Fruit fly (Drosophila melanogaster): ENCODE results near the gene spd-2.

The spd-2 gene

DNA sequence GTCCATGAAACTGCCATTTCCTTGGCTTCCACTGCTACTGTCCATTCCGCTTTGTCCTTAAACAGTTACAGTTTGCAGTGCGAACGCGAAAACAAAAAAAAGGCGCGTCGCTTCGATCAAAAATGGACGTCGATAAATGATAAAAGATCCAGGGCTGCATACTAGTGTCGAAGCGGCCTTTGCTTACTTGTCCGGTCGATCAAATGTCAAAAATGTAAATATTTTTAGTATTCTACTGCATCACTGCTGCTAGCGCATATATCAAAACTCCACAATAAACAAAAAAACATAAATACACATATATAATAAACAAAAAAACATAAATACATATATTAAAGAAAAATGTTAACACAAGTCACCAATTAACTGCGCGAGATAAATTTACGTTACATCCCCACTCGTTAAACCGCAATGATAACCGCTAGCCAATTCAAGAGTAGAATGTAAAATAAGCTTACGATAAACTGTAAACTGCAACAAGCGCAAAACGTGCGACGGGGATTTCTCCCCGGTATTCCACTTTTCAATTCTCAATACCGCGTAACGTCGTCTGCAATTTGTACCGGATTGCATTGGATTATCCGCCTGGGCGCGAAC lies at the start of gene spd-2, which contains the start of gene Apl:
spd-2 (minus strand) TSS at position 93 of the 597 bp plus-strand sequence.
Apl (plus strand) TSS at position 260 of the 597 bp plus-strand sequence.
- TF ChIP-seq CG32121 (GFP tag; IDR thresholded peaks at IDR 0.05) (no peak), EcR (GFP tag; optimal IDR thresholded peaks at IDR 0.05) (no peak)

DNA sequence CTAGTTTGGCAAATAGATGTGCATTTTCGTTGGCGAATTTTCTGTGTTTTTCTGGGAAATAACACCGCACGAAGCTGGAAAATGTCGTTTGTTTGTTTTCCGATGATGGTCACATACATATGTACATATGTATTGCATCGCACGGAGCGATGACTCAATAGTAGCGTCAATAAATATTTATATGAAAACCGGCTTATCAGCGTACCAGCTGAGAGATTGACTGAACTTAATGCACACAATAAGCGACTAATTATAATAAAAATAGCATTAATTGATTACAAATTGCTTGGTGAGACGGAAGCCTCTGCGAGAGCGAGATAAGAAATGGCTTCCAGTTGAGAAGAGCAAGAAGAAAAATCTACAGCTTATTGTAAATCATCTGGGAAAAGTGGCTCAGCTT lies 49.7 kb upstream of the spd-2 start:
- TF ChIP-seq EcR (GFP tag; optimal IDR thresholded peaks at IDR 0.05) (peak; percentile 22), CG32121 (GFP tag; IDR thresholded peaks at IDR 0.05) (no peak), CG9948 (tag; optimal IDR thresholded peaks at IDR 0.05) (no peak), gl (tag; optimal IDR thresholded peaks at IDR 0.05) (no peak), CG12605 (GFP tag; IDR thresholded peaks at IDR 0.05) (no peak)

DNA sequence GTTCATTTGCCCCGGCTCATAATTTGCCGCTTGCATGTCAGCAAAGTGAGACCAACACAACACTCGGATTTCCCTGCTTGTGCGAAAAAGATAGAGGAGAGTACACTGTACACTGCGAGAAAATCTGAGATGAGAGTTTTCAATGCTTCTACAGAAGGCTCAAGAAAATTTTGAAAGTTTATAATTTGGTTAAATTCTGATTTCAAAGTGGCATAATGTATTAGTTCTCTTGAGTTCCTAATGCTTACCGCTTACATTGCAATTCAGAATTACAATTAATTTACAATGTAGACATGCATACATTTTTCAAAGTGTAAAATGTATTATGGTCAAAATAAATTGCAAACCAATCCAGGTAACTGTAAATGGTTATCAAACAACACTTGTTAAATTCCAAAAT lies 48.1 kb upstream of the spd-2 start:
- no peak for TF ChIP-seq Pif1B (GFP tag; optimal IDR thresholded peaks at IDR 0.05)
- peak; percentile 75 for TF ChIP-seq CG9948 (tag; optimal IDR thresholded peaks at IDR 0.05)
- no peak for TF ChIP-seq CG12605 (GFP tag; IDR thresholded peaks at IDR 0.05)
- TF ChIP-seq fd96Ca (GFP tag; IDR thresholded peaks at IDR 0.05), result peak; percentile 43; the same call in 1 of the 3 replicates
- peak; percentile 78 for TF ChIP-seq CG8301 (tag; optimal IDR thresholded peaks at IDR 0.05)
- TF ChIP-seq Ets98B (GFP tag; IDR thresholded peaks at IDR 0.05), result peak; percentile 33; the same call in 1 of the 2 replicates
- TF ChIP-seq CG15710 (tag; optimal IDR thresholded peaks at IDR 0.05), result no peak
- TF ChIP-seq CG4496 (GFP tag; IDR thresholded peaks at IDR 0.05), result peak; percentile 68; the same call in 2 of the 3 replicates
- TF ChIP-seq Snoo (tag; optimal IDR thresholded peaks at IDR 0.05), result no peak
- TF ChIP-seq CG17806 (tag; optimal IDR thresholded peaks at IDR 0.05), result peak; percentile 22
- no peak for TF ChIP-seq EcR (GFP tag; optimal IDR thresholded peaks at IDR 0.05)
- TF ChIP-seq D1 (tag; optimal IDR thresholded peaks at IDR 0.05), result peak; percentile 24
- TF ChIP-seq CG8159 (tag; optimal IDR thresholded peaks at IDR 0.05), result peak; percentile 62
- no peak for TF ChIP-seq CG34367 (tag; optimal IDR thresholded peaks at IDR 0.05)
- no peak for TF ChIP-seq rn (GFP tag; IDR thresholded peaks at IDR 0.05)
- no peak for TF ChIP-seq CG10348 (GFP tag; IDR thresholded peaks at IDR 0.05)
- TF ChIP-seq CG14655 (GFP tag; optimal IDR thresholded peaks at IDR 0.05), result peak; percentile 71
- TF ChIP-seq gl (tag; optimal IDR thresholded peaks at IDR 0.05), result no peak
- peak; percentile 58 for TF ChIP-seq Pif1A (GFP tag; optimal IDR thresholded peaks at IDR 0.05)
- peak; percentile 64; the same call in 1 of the 2 replicates for TF ChIP-seq CG32121 (GFP tag; IDR thresholded peaks at IDR 0.05)
- TF ChIP-seq CG13204 (GFP tag; optimal IDR thresholded peaks at IDR 0.05), result no peak

DNA sequence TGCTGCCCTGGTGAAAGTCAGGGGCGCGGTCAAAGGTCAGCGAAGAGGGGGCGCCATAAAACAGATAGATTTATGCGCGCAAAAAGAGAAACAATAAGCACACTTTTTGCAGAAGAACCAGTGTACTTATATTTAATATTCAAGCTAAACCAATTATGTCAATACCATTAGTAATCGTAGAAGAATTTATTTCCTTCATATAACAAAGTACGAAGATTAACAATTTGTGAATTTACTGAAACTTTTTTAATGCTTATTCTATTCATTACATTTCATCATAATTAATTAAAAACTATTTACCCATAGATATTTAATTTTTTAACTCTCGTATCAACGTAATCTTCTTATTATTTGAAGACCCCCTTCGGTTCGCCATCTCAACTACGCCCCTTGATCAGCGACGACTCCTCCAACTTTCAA lies 47.3 kb upstream of the spd-2 start:
- peak; percentile 89 for TF ChIP-seq CG14655 (GFP tag; optimal IDR thresholded peaks at IDR 0.05)
- no peak for TF ChIP-seq EcR (GFP tag; optimal IDR thresholded peaks at IDR 0.05)
- no peak for TF ChIP-seq rn (GFP tag; IDR thresholded peaks at IDR 0.05)
- peak; percentile 74 for TF ChIP-seq Snoo (tag; optimal IDR thresholded peaks at IDR 0.05)
- peak; percentile 64 for TF ChIP-seq CG34367 (tag; optimal IDR thresholded peaks at IDR 0.05)
- peak; percentile 35; the same call in 1 of the 2 replicates for TF ChIP-seq CG32121 (GFP tag; IDR thresholded peaks at IDR 0.05)
- no peak for TF ChIP-seq CG4496 (GFP tag; IDR thresholded peaks at IDR 0.05)
- TF ChIP-seq Pif1A (GFP tag; optimal IDR thresholded peaks at IDR 0.05), result peak; percentile 81
- no peak for TF ChIP-seq Ets98B (GFP tag; IDR thresholded peaks at IDR 0.05)
- TF ChIP-seq CG9948 (tag; optimal IDR thresholded peaks at IDR 0.05), result peak; percentile 83
- TF ChIP-seq CG12605 (GFP tag; IDR thresholded peaks at IDR 0.05), result no peak
- no peak; the same call in 2 of the 3 replicates for TF ChIP-seq fd96Ca (GFP tag; IDR thresholded peaks at IDR 0.05)
- TF ChIP-seq D1 (tag; optimal IDR thresholded peaks at IDR 0.05), result peak; percentile 68
- TF ChIP-seq CG17806 (tag; optimal IDR thresholded peaks at IDR 0.05), result peak; percentile 57
- peak; percentile 6 for TF ChIP-seq gl (tag; optimal IDR thresholded peaks at IDR 0.05)
- peak; percentile 74 for TF ChIP-seq CG8301 (tag; optimal IDR thresholded peaks at IDR 0.05)
- TF ChIP-seq Pif1B (GFP tag; optimal IDR thresholded peaks at IDR 0.05), result peak; percentile 63
- no peak for TF ChIP-seq CG10348 (GFP tag; IDR thresholded peaks at IDR 0.05)
- TF ChIP-seq CG15710 (tag; optimal IDR thresholded peaks at IDR 0.05), result peak; percentile 77
- peak; percentile 85 for TF ChIP-seq CG8159 (tag; optimal IDR thresholded peaks at IDR 0.05)
- peak; percentile 46 for TF ChIP-seq CG13204 (GFP tag; optimal IDR thresholded peaks at IDR 0.05)

DNA sequence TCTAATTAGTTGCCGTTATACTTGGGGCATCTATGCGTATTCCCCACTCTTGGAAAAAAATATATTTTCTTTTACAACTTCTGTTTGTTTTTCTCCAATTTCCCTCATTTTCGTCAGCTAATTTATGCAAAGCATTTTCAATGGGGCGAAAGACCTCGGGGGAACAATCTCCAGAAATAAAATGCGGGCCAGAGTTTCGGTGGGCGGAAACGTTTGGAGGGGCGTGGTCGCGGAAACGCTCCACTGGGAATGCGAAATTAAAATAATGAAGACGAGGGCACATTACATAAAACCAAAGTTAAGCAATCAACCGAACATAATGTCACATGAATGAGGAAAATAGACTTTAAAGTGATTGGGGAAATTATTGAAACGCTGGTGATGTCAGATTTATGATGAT lies 46.3 kb upstream of the spd-2 start:
- TF ChIP-seq CG4496 (GFP tag; IDR thresholded peaks at IDR 0.05) (no peak), CG8159 (tag; optimal IDR thresholded peaks at IDR 0.05) (no peak), Pif1A (GFP tag; optimal IDR thresholded peaks at IDR 0.05) (no peak), CG32121 (GFP tag; IDR thresholded peaks at IDR 0.05) (no peak), CG15710 (tag; optimal IDR thresholded peaks at IDR 0.05) (no peak), EcR (GFP tag; optimal IDR thresholded peaks at IDR 0.05) (no peak), rn (GFP tag; IDR thresholded peaks at IDR 0.05) (no peak), D1 (tag; optimal IDR thresholded peaks at IDR 0.05) (no peak), CG12605 (GFP tag; IDR thresholded peaks at IDR 0.05) (no peak), gl (tag; optimal IDR thresholded peaks at IDR 0.05) (no peak), Ets98B (GFP tag; IDR thresholded peaks at IDR 0.05) (no peak), CG8301 (tag; optimal IDR thresholded peaks at IDR 0.05) (no peak), CG17806 (tag; optimal IDR thresholded peaks at IDR 0.05) (no peak)

DNA sequence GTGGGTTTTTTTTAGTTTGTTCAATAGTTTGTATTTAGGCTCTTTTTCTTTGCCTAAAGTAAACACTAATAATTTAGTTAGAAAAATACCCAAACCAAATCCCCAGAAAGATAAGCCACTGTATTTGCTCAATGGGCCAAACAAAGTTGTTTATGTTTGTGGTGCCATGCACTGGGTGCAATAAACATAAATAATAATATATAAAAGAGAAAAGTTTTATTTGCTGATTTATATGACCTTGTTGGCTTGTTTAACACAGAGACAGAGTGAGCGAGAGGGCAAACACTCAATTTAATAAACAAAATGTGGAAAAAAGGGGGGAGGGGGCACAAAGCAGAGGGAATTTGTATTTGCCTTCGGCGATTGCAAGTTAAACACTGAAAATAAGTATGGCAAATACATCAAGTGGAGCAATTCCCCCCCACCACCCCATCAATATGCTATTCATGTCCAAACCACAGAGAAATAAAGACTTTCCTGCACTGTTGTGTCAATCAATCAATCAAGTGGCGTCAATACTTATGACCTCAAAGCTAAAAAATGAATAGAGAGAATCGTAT lies 45.8 kb upstream of the spd-2 start:
- TF ChIP-seq CG12605 (GFP tag; IDR thresholded peaks at IDR 0.05), result no peak
- TF ChIP-seq rn (GFP tag; IDR thresholded peaks at IDR 0.05), result no peak
- peak; percentile 34 for TF ChIP-seq Snoo (tag; optimal IDR thresholded peaks at IDR 0.05)

Measured in whole organism, pupa.